Worm (Caenorhabditis elegans) whole organism, L3 larva: ENCODE results near the gene vps-50.

Experiments used
- R02D3.7 ChIP-seq: fragments of 150-350 bp; optimal IDR thresholded peaks from 2 replicates; lab custom pipeline; 2014; ENCODE audit warnings: missing biosample characterization, missing genetic modification characterization
- ZK546.5 ChIP-seq: sonication (generic microtip); optimal IDR thresholded peaks from 2 replicates; lab custom pipeline; 2017; ENCODE audit warnings: missing biosample characterization, missing genetic modification characterization
- aly-2 ChIP-seq: fragments of 150-350 bp; optimal IDR thresholded peaks from 2 replicates; lab custom pipeline; 2014; ENCODE audit warnings: missing biosample characterization, missing genetic modification characterization
- ama-1 ChIP-seq: fragments of 150-350 bp; optimal IDR thresholded peaks from 2 replicates; lab custom pipeline; 2018
- ceh-16 ChIP-seq: sonication (generic microtip); optimal IDR thresholded peaks from 2 replicates; lab custom pipeline; 2017; ENCODE audit warnings: missing biosample characterization, missing genetic modification characterization
- ceh-28 ChIP-seq: fragments of 150-350 bp; optimal IDR thresholded peaks from 2 replicates; lab custom pipeline; 2014; ENCODE audit warnings: missing biosample characterization, missing genetic modification reagents, missing genetic modification characterization
- daf-12 ChIP-seq: fragments of 150-350 bp; optimal IDR thresholded peaks from 2 replicates; lab custom pipeline; 2014; ENCODE audit warnings: missing biosample characterization, missing genetic modification reagents, missing genetic modification characterization
- egl-27 ChIP-seq: sonication (generic microtip); optimal IDR thresholded peaks from 4 replicates; lab custom pipeline; 2017; ENCODE audit warnings: missing biosample characterization, missing genetic modification reagents, missing genetic modification characterization
- egl-5 ChIP-seq: fragments of 150-350 bp; optimal IDR thresholded peaks from 2 replicates; lab custom pipeline; 2017; ENCODE audit warnings: missing biosample characterization, missing genetic modification reagents, missing genetic modification characterization, inconsistent platforms
- elt-1 ChIP-seq: fragments of 150-350 bp; optimal IDR thresholded peaks from 2 replicates; lab custom pipeline; 2014; ENCODE audit warnings: missing biosample characterization, missing genetic modification characterization
- elt-2 ChIP-seq: sonication (generic microtip); optimal IDR thresholded peaks from 2 replicates; lab custom pipeline; 2016; ENCODE audit warnings: missing genetic modification reagents, mild to moderate bottlenecking, missing genetic modification characterization, missing compliant biosample characterization
- elt-3 ChIP-seq, 3 experiments: fragments of 150-350 bp in 1 of 3; sonication (generic microtip) in 2 of 3; optimal IDR thresholded peaks; 2 replicates in 2 of 3; 4 replicates in 1 of 3; lab custom pipeline; 2014 to 2017; ENCODE audit warnings: missing biosample characterization in 3 of 3, missing genetic modification characterization in 3 of 3
- fkh-10 ChIP-seq: sonication (generic microtip); optimal IDR thresholded peaks from 2 replicates; lab custom pipeline; 2017; ENCODE audit warnings: missing biosample characterization, missing genetic modification reagents, missing genetic modification characterization
- fkh-2 ChIP-seq: fragments of 150-350 bp; optimal IDR thresholded peaks from 2 replicates; lab custom pipeline; 2014; ENCODE audit warnings: missing biosample characterization, missing genetic modification reagents, missing genetic modification characterization
- fos-1 ChIP-seq: fragments of 150-350 bp; optimal IDR thresholded peaks from 2 replicates; lab custom pipeline; 2014; ENCODE audit warnings: missing biosample characterization, missing genetic modification characterization
- hmg-11 ChIP-seq: sonication (generic microtip); optimal IDR thresholded peaks from 2 replicates; lab custom pipeline; 2016; ENCODE audit warnings: missing genetic modification characterization, missing compliant biosample characterization
- jun-1 ChIP-seq: fragments of 150-350 bp; optimal IDR thresholded peaks from 2 replicates; lab custom pipeline; 2014; ENCODE audit warnings: missing biosample characterization, missing genetic modification reagents, missing genetic modification characterization
- lin-15B ChIP-seq: fragments of 150-350 bp; optimal IDR thresholded peaks from 2 replicates; lab custom pipeline; 2014; ENCODE audit warnings: missing biosample characterization, missing genetic modification characterization
- lin-39 ChIP-seq: fragments of 150-350 bp; optimal IDR thresholded peaks from 2 replicates; lab custom pipeline; 2018; ENCODE audit warnings: missing biosample characterization, missing genetic modification reagents, missing genetic modification characterization
- lsy-12 ChIP-seq: sonication (generic microtip); optimal IDR thresholded peaks from 2 replicates; lab custom pipeline; 2016; ENCODE audit warnings: mild to moderate bottlenecking, missing genetic modification characterization, missing compliant biosample characterization
- mdl-1 ChIP-seq: fragments of 150-350 bp; optimal IDR thresholded peaks from 2 replicates; lab custom pipeline; 2014; ENCODE audit warnings: missing biosample characterization, missing genetic modification characterization
- mml-1 ChIP-seq: fragments of 150-350 bp; sonication (generic microtip); optimal IDR thresholded peaks from 3 replicates; lab custom pipeline; 2014; ENCODE audit warnings: missing biosample characterization, missing genetic modification characterization
- nfya-1 ChIP-seq: sonication (generic microtip); optimal IDR thresholded peaks from 2 replicates; lab custom pipeline; 2017; ENCODE audit warnings: missing genetic modification characterization, mild to moderate bottlenecking, missing compliant biosample characterization, antibody characterized with exemption, moderate library complexity; ENCODE audit not compliant: insufficient read depth
- nhr-11 ChIP-seq: fragments of 150-350 bp; optimal IDR thresholded peaks from 2 replicates; lab custom pipeline; 2014; ENCODE audit warnings: missing biosample characterization, missing genetic modification characterization
- nhr-12 ChIP-seq: fragments of 150-350 bp; optimal IDR thresholded peaks from 2 replicates; lab custom pipeline; 2014; ENCODE audit warnings: missing biosample characterization, missing genetic modification characterization
- nhr-23 ChIP-seq: fragments of 150-350 bp; optimal IDR thresholded peaks from 2 replicates; lab custom pipeline; 2014; ENCODE audit warnings: missing biosample characterization, missing genetic modification reagents, missing genetic modification characterization
- nhr-237 ChIP-seq: fragments of 150-350 bp; optimal IDR thresholded peaks from 2 replicates; lab custom pipeline; 2014; ENCODE audit warnings: missing biosample characterization, missing genetic modification characterization
- nhr-25 ChIP-seq: sonication (generic microtip); optimal IDR thresholded peaks from 2 replicates; lab custom pipeline; 2017; ENCODE audit warnings: missing biosample characterization, missing genetic modification characterization
- nhr-28 ChIP-seq: fragments of 150-350 bp; optimal IDR thresholded peaks from 2 replicates; lab custom pipeline; 2014; ENCODE audit warnings: missing biosample characterization, missing genetic modification characterization
- nhr-43 ChIP-seq: sonication (generic microtip); optimal IDR thresholded peaks from 2 replicates; lab custom pipeline; 2016; ENCODE audit warnings: mild to moderate bottlenecking, missing genetic modification characterization, missing compliant biosample characterization; ENCODE audit not compliant: poor library complexity, severe bottlenecking
- nhr-67 ChIP-seq: fragments of 150-350 bp; optimal IDR thresholded peaks from 2 replicates; lab custom pipeline; 2014; ENCODE audit warnings: missing biosample characterization, missing genetic modification characterization
- nhr-76 ChIP-seq: fragments of 150-350 bp; sonication (generic microtip); optimal IDR thresholded peaks from 5 replicates; lab custom pipeline; 2014; ENCODE audit warnings: missing biosample characterization, missing genetic modification characterization
- nhr-77 ChIP-seq: fragments of 150-350 bp; optimal IDR thresholded peaks from 2 replicates; lab custom pipeline; 2014; ENCODE audit warnings: missing biosample characterization, missing genetic modification characterization
- pha-4 ChIP-seq: fragments of 150-350 bp; optimal IDR thresholded peaks from 2 replicates; lab custom pipeline; 2014; ENCODE audit warnings: missing biosample characterization, missing genetic modification reagents, missing genetic modification characterization
- pqm-1 ChIP-seq: fragments of 150-350 bp; optimal IDR thresholded peaks from 2 replicates; lab custom pipeline; 2017; ENCODE audit warnings: missing biosample characterization, missing genetic modification characterization, inconsistent platforms
- sea-2 ChIP-seq: fragments of 150-350 bp; sonication (generic microtip); optimal IDR thresholded peaks from 4 replicates; lab custom pipeline; 2014; ENCODE audit warnings: missing biosample characterization, missing genetic modification reagents, missing genetic modification characterization
- skn-1 ChIP-seq: fragments of 150-350 bp; optimal IDR thresholded peaks from 2 replicates; lab custom pipeline; 2014; ENCODE audit warnings: missing biosample characterization, missing genetic modification characterization
- snpc-4 ChIP-seq: fragments of 150-350 bp; optimal IDR thresholded peaks from 2 replicates; lab custom pipeline; 2014; ENCODE audit warnings: missing biosample characterization, missing genetic modification characterization
- unc-39 ChIP-seq: sonication (generic microtip); optimal IDR thresholded peaks from 4 replicates; lab custom pipeline; 2017; ENCODE audit warnings: missing biosample characterization, missing genetic modification characterization
- zag-1 ChIP-seq: fragments of 150-350 bp; optimal IDR thresholded peaks from 2 replicates; lab custom pipeline; 2014; ENCODE audit warnings: missing biosample characterization, missing genetic modification characterization
- ztf-11 ChIP-seq: fragments of 150-350 bp; optimal IDR thresholded peaks from 2 replicates; lab custom pipeline; 2014; ENCODE audit warnings: missing biosample characterization, missing genetic modification characterization
- ztf-4 ChIP-seq: fragments of 150-350 bp; optimal IDR thresholded peaks from 2 replicates; lab custom pipeline; 2014; ENCODE audit warnings: missing biosample characterization, missing genetic modification characterization

The vps-50 gene

DNA sequence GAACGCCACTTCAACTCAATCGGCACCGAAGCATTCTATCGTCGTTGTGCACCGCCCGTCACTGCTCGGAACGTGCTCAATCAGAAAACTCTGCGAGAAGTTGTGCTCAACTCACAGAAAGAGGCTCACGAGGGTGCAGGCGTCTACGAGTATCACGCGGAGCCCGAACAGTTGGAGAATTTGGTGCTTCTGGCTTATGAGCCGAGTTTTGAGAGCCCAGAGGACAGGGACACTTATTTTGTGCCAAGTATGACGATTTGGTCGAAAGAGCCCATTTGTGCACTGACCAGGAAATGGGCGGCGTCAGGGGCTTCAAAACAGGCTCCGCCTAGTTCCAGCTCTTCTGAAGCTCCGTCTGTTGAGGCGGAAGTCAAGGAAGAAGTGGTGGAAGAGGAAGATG is 19.8 kb downstream of the vps-50 start:
- no peak for TF ChIP-seq aly-2 (tag; lab: Kevin White, UChicago)
- TF ChIP-seq nhr-12: no peak
- TF ChIP-seq nhr-237 (tag; lab: Kevin White, UChicago): no peak
- TF ChIP-seq ceh-28: no peak
- no peak for TF ChIP-seq elt-3 (tag; optimal IDR thresholded peaks at IDR 0.05; lab: Kevin White, UChicago)
- TF ChIP-seq fos-1 (tag; lab: Kevin White, UChicago): no peak
- no peak for TF ChIP-seq nhr-76
- no peak for TF ChIP-seq ztf-11 (tag; lab: Kevin White, UChicago)
- TF ChIP-seq ztf-4 (tag; lab: Kevin White, UChicago): no peak
- TF ChIP-seq ceh-16 (tag; lab: Kevin White, UChicago): no peak
- TF ChIP-seq nhr-43 (tag; lab: Kevin White, UChicago): no peak
- TF ChIP-seq mdl-1: no peak
- TF ChIP-seq pqm-1 (tag; lab: Kevin White, UChicago): no peak
- no peak for TF ChIP-seq lin-15B
- no peak for TF ChIP-seq zag-1 (tag; lab: Kevin White, UChicago)
- no peak for TF ChIP-seq pha-4 (tag; lab: Kevin White, UChicago)
- no peak for TF ChIP-seq nhr-11
- no peak for TF ChIP-seq nhr-67 (tag; lab: Kevin White, UChicago)

DNA sequence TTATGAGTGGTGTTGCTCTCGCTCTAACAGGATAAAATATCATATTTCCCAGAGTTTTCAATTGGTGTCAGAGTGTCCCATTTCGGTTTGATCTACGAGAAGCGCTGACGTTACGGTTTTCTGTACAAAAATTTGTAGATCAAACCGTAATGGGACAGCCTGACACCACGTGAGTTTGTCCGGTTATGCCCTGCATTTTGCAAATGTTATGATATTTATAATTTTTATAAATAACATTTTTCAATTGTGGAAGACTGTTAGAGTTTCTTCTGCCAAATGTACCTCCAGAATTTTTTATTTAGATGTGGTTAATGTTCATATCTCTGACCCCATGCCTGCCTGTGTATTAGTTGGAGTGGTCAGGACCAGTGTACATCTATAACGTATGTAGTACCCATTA is 25.2 kb downstream of the vps-50 start, which contains the start of gene fbxb-87:
fbxb-87 (plus strand) TSS at position 301 of the 400 bp plus-strand sequence.
- no peak for TF ChIP-seq ceh-16 (tag; lab: Kevin White, UChicago)
- no peak for TF ChIP-seq lin-39 (tag; lab: Kevin White, UChicago)
- TF ChIP-seq mml-1 (tag; lab: Kevin White, UChicago): no peak
- no peak for TF ChIP-seq nhr-67 (tag; lab: Kevin White, UChicago)
- TF ChIP-seq ama-1 (lab: Kevin White, UChicago): no peak
- TF ChIP-seq ceh-28: no peak
- TF ChIP-seq fkh-2: no peak

DNA sequence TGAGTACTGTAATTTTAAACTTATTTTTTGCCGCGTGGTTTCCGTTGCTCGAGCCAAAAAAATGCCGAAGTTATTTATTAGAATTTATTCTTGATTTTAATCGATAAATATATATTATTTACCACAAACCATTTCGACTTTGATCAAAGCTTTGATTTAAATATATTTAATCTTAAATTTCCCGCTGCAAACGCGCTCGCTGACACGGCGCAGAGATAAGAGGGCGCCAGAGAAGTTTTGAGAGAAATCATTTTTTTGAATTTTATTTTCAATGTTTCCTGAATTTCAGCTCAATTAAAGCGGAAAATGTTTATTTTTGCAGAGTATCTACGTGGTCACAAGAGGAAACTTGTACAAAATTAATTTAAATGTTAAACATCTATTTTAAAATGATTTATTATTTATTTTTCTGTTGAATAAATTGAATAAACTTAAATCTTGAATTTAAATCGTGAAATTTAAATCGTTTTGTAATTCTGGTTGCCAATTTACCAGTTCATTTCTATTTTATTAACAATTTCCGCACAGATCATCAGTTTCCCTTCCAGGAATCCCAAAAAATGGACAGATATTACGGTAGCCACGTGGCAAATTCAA is 26.9 kb downstream of the vps-50 start, which contains the start of gene com-1:
com-1 (plus strand) TSS at position 547 of the 597 bp plus-strand sequence.
- TF ChIP-seq nhr-11: no peak
- TF ChIP-seq elt-1 (tag; lab: Kevin White, UChicago): no peak
- no peak for TF ChIP-seq ceh-16 (tag; lab: Kevin White, UChicago)
- no peak for TF ChIP-seq nhr-12
- no peak for TF ChIP-seq pqm-1 (tag; lab: Kevin White, UChicago)
- TF ChIP-seq fkh-2: no peak
- TF ChIP-seq pha-4 (tag; lab: Kevin White, UChicago): peak; percentile 70
- TF ChIP-seq skn-1: no peak
- TF ChIP-seq egl-5: no peak
- peak; percentile 54 for TF ChIP-seq nfya-1 (tag; lab: Kevin White, UChicago)
- TF ChIP-seq ama-1 (lab: Kevin White, UChicago): no peak
- peak; percentile 83 for TF ChIP-seq lin-15B
- TF ChIP-seq nhr-67 (tag; lab: Kevin White, UChicago): no peak
- TF ChIP-seq jun-1 (tag; lab: Kevin White, UChicago): no peak
- TF ChIP-seq fos-1 (tag; lab: Kevin White, UChicago): no peak
- TF ChIP-seq elt-2: no peak
- TF ChIP-seq mdl-1: no peak
- TF ChIP-seq unc-39 (tag; lab: Kevin White, UChicago): no peak
- peak; percentile 41 for TF ChIP-seq hmg-11 (tag; lab: Kevin White, UChicago)
- no peak for TF ChIP-seq nhr-25 (tag; lab: Kevin White, UChicago)
- no peak for TF ChIP-seq nhr-77 (tag; lab: Kevin White, UChicago)
- TF ChIP-seq nhr-43 (tag; lab: Kevin White, UChicago): no peak
- peak; percentile 42 for TF ChIP-seq nhr-23
- TF ChIP-seq daf-12 (tag; lab: Kevin White, UChicago): no peak
- TF ChIP-seq zag-1 (tag; lab: Kevin White, UChicago): no peak
- TF ChIP-seq lsy-12 (tag; lab: Kevin White, UChicago): no peak
- no peak for TF ChIP-seq elt-3 (tag; optimal IDR thresholded peaks at IDR 0.05; lab: Kevin White, UChicago)
- no peak for TF ChIP-seq ceh-28
- TF ChIP-seq R02D3.7: no peak
- TF ChIP-seq ztf-11 (tag; lab: Kevin White, UChicago): no peak
- no peak for TF ChIP-seq egl-27
- TF ChIP-seq aly-2 (tag; lab: Kevin White, UChicago): no peak
- TF ChIP-seq fkh-10 (GFP tag; lab: Kevin White, UChicago): no peak
- TF ChIP-seq snpc-4 (tag; lab: Kevin White, UChicago): peak; percentile 26
- no peak for TF ChIP-seq sea-2 (GFP tag; lab: Kevin White, UChicago)
- TF ChIP-seq nhr-76: no peak
- no peak for TF ChIP-seq nhr-28 (tag; lab: Kevin White, UChicago)
- TF ChIP-seq ZK546.5 (tag; lab: Kevin White, UChicago): no peak
